Worm (Caenorhabditis elegans) whole organism, mixed stage, embryonic: ENCODE data around the gene lgc-20.

Experiments
- M03D4.4 ChIP-seq: sonication (generic microtip); optimal IDR thresholded peaks from 2 replicates; lab custom pipeline; 2017; ENCODE audit warnings: mild to moderate bottlenecking, missing genetic modification characterization, missing compliant biosample characterization
- bed-3 ChIP-seq: fragments of 200-800 bp; sonication (Bioruptor generic); optimal IDR thresholded peaks from 3 replicates; lab custom pipeline; 2018; ENCODE audit warnings: mild to moderate bottlenecking, missing genetic modification characterization, moderate library complexity, missing compliant biosample characterization
- blmp-1 ChIP-seq: fragments of 150-350 bp; optimal IDR thresholded peaks from 2 replicates; lab custom pipeline; 2014; ENCODE audit warnings: missing biosample characterization, missing genetic modification characterization
- ceh-39 ChIP-seq: fragments of 150-350 bp; optimal IDR thresholded peaks from 2 replicates; lab custom pipeline; 2014; ENCODE audit warnings: missing biosample characterization, missing genetic modification characterization
- ceh-43 ChIP-seq: fragments of 200-800 bp; sonication (Bioruptor generic); optimal IDR thresholded peaks from 2 replicates; lab custom pipeline; 2018; ENCODE audit warnings: mild to moderate bottlenecking, missing genetic modification characterization, moderate library complexity, missing compliant biosample characterization
- ceh-83 ChIP-seq: fragments of 200-800 bp; sonication (Bioruptor generic); optimal IDR thresholded peaks from 2 replicates; lab custom pipeline; 2018; ENCODE audit warnings: mild to moderate bottlenecking, missing genetic modification characterization, missing compliant biosample characterization
- ces-1 ChIP-seq: fragments of 150-350 bp; optimal IDR thresholded peaks from 2 replicates; lab custom pipeline; 2014; ENCODE audit warnings: missing biosample characterization, missing genetic modification reagents, missing genetic modification characterization
- cnd-1 ChIP-seq: fragments of 200-800 bp; sonication (Bioruptor generic); optimal IDR thresholded peaks from 2 replicates; lab custom pipeline; 2018; ENCODE audit warnings: mild to moderate bottlenecking, missing genetic modification characterization, missing compliant biosample characterization
- drap-1 ChIP-seq: fragments of 200-800 bp; sonication (Bioruptor generic); optimal IDR thresholded peaks from 3 replicates; lab custom pipeline; 2018; ENCODE audit warnings: mild to moderate bottlenecking, missing genetic modification characterization, missing compliant biosample characterization
- elt-1 ChIP-seq: sonication (generic microtip); optimal IDR thresholded peaks from 2 replicates; lab custom pipeline; 2017; ENCODE audit warnings: missing genetic modification characterization, mild to moderate bottlenecking, missing compliant biosample characterization, antibody characterized with exemption, moderate library complexity, borderline replicate concordance; ENCODE audit not compliant: insufficient read depth
- elt-3 ChIP-seq: fragments of 150-350 bp; optimal IDR thresholded peaks from 2 replicates; lab custom pipeline; 2014; ENCODE audit warnings: missing biosample characterization, missing genetic modification characterization
- flh-1 ChIP-seq: fragments of 200-800 bp; sonication (Bioruptor generic); optimal IDR thresholded peaks from 2 replicates; lab custom pipeline; 2018; ENCODE audit warnings: mild to moderate bottlenecking, missing genetic modification characterization, moderate library complexity, missing compliant biosample characterization
- ham-2 ChIP-seq: fragments of 200-800 bp; sonication (Bioruptor generic); optimal IDR thresholded peaks from 2 replicates; lab custom pipeline; 2018; ENCODE audit warnings: mild to moderate bottlenecking, missing genetic modification characterization, missing compliant biosample characterization
- hlh-1 ChIP-seq: fragments of 150-350 bp; optimal IDR thresholded peaks from 2 replicates; lab custom pipeline; 2014; ENCODE audit warnings: missing biosample characterization, missing genetic modification reagents, missing genetic modification characterization
- lin-13 ChIP-seq: fragments of 150-350 bp; optimal IDR thresholded peaks from 2 replicates; lab custom pipeline; 2014; ENCODE audit warnings: missing biosample characterization, missing genetic modification characterization
- lin-32 ChIP-seq: fragments of 200-800 bp; sonication (Bioruptor generic); optimal IDR thresholded peaks from 2 replicates; lab custom pipeline; 2018; ENCODE audit warnings: mild to moderate bottlenecking, missing genetic modification characterization, missing compliant biosample characterization
- lsy-2 ChIP-seq: fragments of 150-350 bp; optimal IDR thresholded peaks from 2 replicates; lab custom pipeline; 2014; ENCODE audit warnings: missing biosample characterization, missing genetic modification characterization
- mab-5 ChIP-seq: fragments of 150-350 bp; optimal IDR thresholded peaks from 2 replicates; lab custom pipeline; 2014; ENCODE audit warnings: missing biosample characterization, missing genetic modification characterization
- mep-1 ChIP-seq: fragments of 150-350 bp; optimal IDR thresholded peaks from 2 replicates; lab custom pipeline; 2017; ENCODE audit warnings: missing biosample characterization, missing genetic modification reagents, missing genetic modification characterization, inconsistent platforms
- mls-2 ChIP-seq: sonication (generic microtip); optimal IDR thresholded peaks from 2 replicates; lab custom pipeline; 2016; ENCODE audit warnings: mild to moderate bottlenecking, missing genetic modification characterization, moderate library complexity, missing compliant biosample characterization
- nhr-12 ChIP-seq: fragments of 150-350 bp; optimal IDR thresholded peaks from 2 replicates; lab custom pipeline; 2014; ENCODE audit warnings: missing biosample characterization, missing genetic modification characterization
- nhr-2 ChIP-seq: fragments of 150-350 bp; optimal IDR thresholded peaks from 2 replicates; lab custom pipeline; 2014; ENCODE audit warnings: missing biosample characterization, missing genetic modification characterization
- nhr-237 ChIP-seq: fragments of 150-350 bp; optimal IDR thresholded peaks from 2 replicates; lab custom pipeline; 2014; ENCODE audit warnings: missing biosample characterization, missing genetic modification characterization
- nhr-28 ChIP-seq: fragments of 150-350 bp; optimal IDR thresholded peaks from 2 replicates; lab custom pipeline; 2014; ENCODE audit warnings: missing biosample characterization, missing genetic modification characterization
- nhr-76 ChIP-seq: sonication (generic microtip); optimal IDR thresholded peaks from 2 replicates; lab custom pipeline; 2017; ENCODE audit warnings: missing biosample characterization, missing genetic modification characterization
- pha-4 ChIP-seq: fragments of 150-350 bp; optimal IDR thresholded peaks from 2 replicates; lab custom pipeline; 2018; ENCODE audit warnings: missing biosample characterization, missing genetic modification reagents, missing genetic modification characterization
- sem-2 ChIP-seq: fragments of 200-800 bp; sonication (Bioruptor generic); optimal IDR thresholded peaks from 2 replicates; lab custom pipeline; 2018; ENCODE audit warnings: mild to moderate bottlenecking, missing genetic modification characterization, missing compliant biosample characterization
- snpc-4 ChIP-seq: fragments of 150-350 bp; optimal IDR thresholded peaks from 2 replicates; lab custom pipeline; 2014; ENCODE audit warnings: missing biosample characterization, missing genetic modification characterization
- sptf-1 ChIP-seq: sonication (generic microtip); optimal IDR thresholded peaks from 2 replicates; lab custom pipeline; 2017; ENCODE audit warnings: mild to moderate bottlenecking, missing genetic modification characterization, moderate library complexity, missing compliant biosample characterization
- tbx-8 ChIP-seq: fragments of 200-800 bp; sonication (Bioruptor generic); optimal IDR thresholded peaks from 2 replicates; lab custom pipeline; 2018; ENCODE audit warnings: mild to moderate bottlenecking, missing genetic modification characterization, moderate library complexity, missing compliant biosample characterization
- unc-120 ChIP-seq: sonication (generic microtip); optimal IDR thresholded peaks from 2 replicates; lab custom pipeline; 2017; ENCODE audit warnings: missing genetic modification characterization, missing compliant biosample characterization; ENCODE audit not compliant: poor library complexity, severe bottlenecking
- unc-39 ChIP-seq: fragments of 150-350 bp; optimal IDR thresholded peaks from 2 replicates; lab custom pipeline; 2014; ENCODE audit warnings: missing biosample characterization, missing genetic modification characterization
- unc-62 ChIP-seq: fragments of 150-350 bp; optimal IDR thresholded peaks from 2 replicates; lab custom pipeline; 2014; ENCODE audit warnings: missing biosample characterization, missing genetic modification reagents, missing genetic modification characterization
- zip-8 ChIP-seq: fragments of 150-350 bp; optimal IDR thresholded peaks from 2 replicates; lab custom pipeline; 2014; ENCODE audit warnings: missing biosample characterization, missing genetic modification characterization
- ztf-11 ChIP-seq: fragments of 150-350 bp; optimal IDR thresholded peaks from 2 replicates; lab custom pipeline; 2014; ENCODE audit warnings: missing biosample characterization, missing genetic modification characterization

Gene lgc-20

DNA sequence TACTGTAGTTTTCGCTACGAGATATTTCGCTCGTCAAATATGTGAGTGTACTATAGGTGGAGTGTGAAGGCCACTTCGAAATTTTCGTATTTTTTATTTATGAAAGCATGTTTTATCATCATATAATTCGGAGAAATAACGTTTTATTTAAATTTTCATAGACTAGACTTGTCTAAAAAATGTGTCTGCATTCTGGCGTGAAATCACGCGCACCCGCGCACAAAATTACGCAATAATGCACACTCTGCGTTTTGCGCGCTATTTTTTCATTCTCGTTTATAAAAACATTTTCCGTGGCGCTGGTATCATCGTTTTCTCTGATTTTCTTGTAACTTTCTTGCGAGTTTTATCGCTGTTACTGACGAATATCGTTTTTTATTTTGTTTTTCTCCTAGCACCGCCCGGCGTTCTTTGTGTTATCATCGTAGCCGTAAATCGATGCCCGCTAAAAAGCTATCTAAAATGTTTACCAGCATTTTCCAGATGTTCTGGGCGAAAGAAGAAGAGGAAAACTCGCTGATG is 46.1 kb downstream of the lgc-20 start, which contains the start of gene saps-1:
saps-1 (plus strand) TSS at position 472 of the 522 bp plus-strand sequence.
- TF ChIP-seq unc-39 (tag; lab: Kevin White, UChicago), result no peak
- TF ChIP-seq zip-8 (tag; lab: Kevin White, UChicago), result peak; percentile 80
- peak; percentile 21 for TF ChIP-seq nhr-237 (tag; lab: Kevin White, UChicago)
- TF ChIP-seq, all 35 proteins: peak for 2

DNA sequence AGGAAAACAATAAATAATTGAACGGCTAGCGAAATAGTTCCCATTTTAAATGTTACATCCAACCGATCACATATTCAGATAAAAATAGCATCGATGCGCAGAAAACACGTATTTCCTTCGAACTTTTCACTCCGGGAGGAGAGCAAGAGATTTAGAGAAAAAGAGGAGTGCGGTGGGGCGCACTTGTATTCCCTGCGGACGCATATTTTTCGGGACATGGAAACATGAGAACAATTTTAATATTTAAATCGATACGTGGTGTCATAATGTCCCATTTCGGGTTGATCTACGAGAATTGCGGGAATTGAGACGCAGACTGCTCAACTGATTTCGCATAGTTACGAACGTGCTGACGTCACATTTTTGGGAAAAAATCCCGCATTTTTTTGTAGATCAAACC is 50.0 kb downstream of the lgc-20 start, which contains the start of gene C47G2.4:
C47G2.4 (minus strand) TSS at position 174 of the 400 bp plus-strand sequence.
- no peak for TF ChIP-seq sem-2 (GFP tag; lab: Kevin White, UChicago)
- no peak for TF ChIP-seq nhr-2
- TF ChIP-seq M03D4.4 (tag; lab: Kevin White, UChicago), result no peak
- no peak for TF ChIP-seq ces-1
- peak; percentile 31 for TF ChIP-seq lin-13 (tag; lab: Kevin White, UChicago)
- no peak for TF ChIP-seq unc-62 (GFP tag; lab: Kevin White, UChicago)
- no peak for TF ChIP-seq blmp-1 (tag; lab: Kevin White, UChicago)
- TF ChIP-seq nhr-28 (tag; lab: Kevin White, UChicago), result no peak
- TF ChIP-seq unc-39 (tag; lab: Kevin White, UChicago), result no peak
- peak; percentile 8 for TF ChIP-seq drap-1 (GFP tag; lab: Kevin White, UChicago)
- no peak for TF ChIP-seq ztf-11 (tag; lab: Kevin White, UChicago)
- TF ChIP-seq ceh-83 (GFP tag; lab: Kevin White, UChicago), result no peak
- TF ChIP-seq lsy-2 (tag; lab: Kevin White, UChicago), result peak; percentile 68
- no peak for TF ChIP-seq nhr-12 (tag; lab: Kevin White, UChicago)
- no peak for TF ChIP-seq snpc-4 (tag; lab: Kevin White, UChicago)
- TF ChIP-seq mep-1 (tag; lab: Kevin White, UChicago), result peak; percentile 80
- TF ChIP-seq cnd-1, result no peak
- peak; percentile 32 for TF ChIP-seq hlh-1 (tag; lab: Kevin White, UChicago)
- TF ChIP-seq elt-3 (tag; lab: Kevin White, UChicago), result no peak
- no peak for TF ChIP-seq zip-8 (tag; lab: Kevin White, UChicago)
- TF ChIP-seq nhr-76 (tag; lab: Kevin White, UChicago), result no peak
- TF ChIP-seq lin-32 (GFP tag; lab: Kevin White, UChicago), result no peak
- no peak for TF ChIP-seq mls-2 (tag; lab: Kevin White, UChicago)
- no peak for TF ChIP-seq mab-5 (tag; lab: Kevin White, UChicago)
- no peak for TF ChIP-seq ceh-43 (GFP tag; lab: Kevin White, UChicago)
- TF ChIP-seq sptf-1 (tag; lab: Kevin White, UChicago), result peak; percentile 19
- no peak for TF ChIP-seq flh-1 (GFP tag; lab: Kevin White, UChicago)
- TF ChIP-seq unc-120, result peak; percentile 0
- no peak for TF ChIP-seq ham-2 (GFP tag; lab: Kevin White, UChicago)
- no peak for TF ChIP-seq ceh-39 (tag; lab: Kevin White, UChicago)
- no peak for TF ChIP-seq tbx-8 (GFP tag; lab: Kevin White, UChicago)
- TF ChIP-seq elt-1 (tag; lab: Kevin White, UChicago), result no peak
- peak; percentile 54 for TF ChIP-seq nhr-237 (tag; lab: Kevin White, UChicago)
- no peak for TF ChIP-seq bed-3 (GFP tag; lab: Kevin White, UChicago)
- peak; percentile 19 for TF ChIP-seq pha-4
- TF ChIP-seq, all 35 proteins: peak for 9

DNA sequence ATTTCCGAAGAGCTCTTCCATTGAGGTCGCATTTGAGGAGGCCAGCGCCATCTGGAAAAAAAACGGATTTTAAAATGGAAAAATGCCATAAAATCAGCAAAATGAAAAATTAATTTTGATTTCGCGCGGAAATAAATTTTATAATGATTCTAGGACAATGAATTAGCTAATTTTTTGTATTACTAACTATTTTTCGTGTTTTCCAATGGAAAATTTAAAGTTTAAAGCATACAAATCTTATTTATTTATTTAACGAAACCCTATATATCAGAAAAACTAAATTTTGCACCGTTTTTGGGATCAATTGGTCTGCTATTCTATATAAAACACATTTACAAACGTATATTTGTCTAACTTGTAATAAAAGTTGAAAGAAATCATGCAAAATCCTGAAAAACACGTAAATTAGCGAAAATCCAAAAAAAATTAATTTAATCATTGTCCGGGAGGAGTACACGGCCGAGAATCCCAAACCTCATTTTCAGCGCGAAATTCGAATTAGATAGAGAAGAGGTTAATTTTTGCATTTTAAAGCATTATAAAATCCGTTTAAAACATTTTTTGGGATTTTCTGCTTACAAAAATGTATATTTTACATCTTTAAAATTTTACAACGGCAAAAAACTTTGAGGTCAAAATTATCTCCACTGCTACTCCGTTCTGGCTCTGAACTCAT is 53.2 kb downstream of the lgc-20 start, which contains the start of gene C47G2.3:
C47G2.3 (minus strand) TSS at position 51 of the 676 bp plus-strand sequence.
- TF ChIP-seq nhr-2 (no peak), zip-8 (tag; lab: Kevin White, UChicago) (no peak), tbx-8 (GFP tag; lab: Kevin White, UChicago) (no peak), nhr-76 (tag; lab: Kevin White, UChicago) (no peak), ceh-83 (GFP tag; lab: Kevin White, UChicago) (no peak), M03D4.4 (tag; lab: Kevin White, UChicago) (no peak), ham-2 (GFP tag; lab: Kevin White, UChicago) (no peak), blmp-1 (tag; lab: Kevin White, UChicago) (no peak), bed-3 (GFP tag; lab: Kevin White, UChicago) (no peak), nhr-237 (tag; lab: Kevin White, UChicago) (no peak), sem-2 (GFP tag; lab: Kevin White, UChicago) (no peak), unc-62 (GFP tag; lab: Kevin White, UChicago) (no peak), unc-120 (no peak), hlh-1 (tag; lab: Kevin White, UChicago) (no peak), unc-39 (tag; lab: Kevin White, UChicago) (no peak)
